Fruit fly (Drosophila melanogaster) whole organism, wandering third instar larva: ENCODE measurements around the gene CG13928.

Experiments
- Abd-B ChIP-seq: fragments of >200 bp; optimal IDR thresholded peaks from 2 replicates; lab custom pipeline; 2017; ENCODE audit warnings: missing biosample characterization, missing genetic modification characterization
- CG9705 ChIP-seq: fragments of 200-800 bp; sonication (Bioruptor generic); optimal IDR thresholded peaks from 2 replicates; lab custom pipeline; 2018; ENCODE audit warnings: missing biosample characterization, mild to moderate bottlenecking, missing genetic modification characterization
- fru ChIP-seq: fragments of 200-800 bp; sonication (Bioruptor generic); optimal IDR thresholded peaks from 3 replicates; lab custom pipeline; 2016; ENCODE audit warnings: missing biosample characterization, mild to moderate bottlenecking, missing genetic modification characterization

- TF ChIP-seq fru (GFP tag; lab: Kevin White, UChicago) (no peak), Abd-B (GFP tag; lab: Kevin White, UChicago) (no peak), CG9705 (GFP tag; lab: Kevin White, UChicago) (no peak)
These were observed 41.8 kb upstream of the CG13928 start, which contains the start of gene RabX5 for dm6 chr3L:1670008-1670407.
